Worm (Caenorhabditis elegans): ENCODE data around the gene cpar-1.
A peak's percentile ranks its signal among the peaks of the same experiment; 100 is the strongest.

cpar-1 gene

DNA sequence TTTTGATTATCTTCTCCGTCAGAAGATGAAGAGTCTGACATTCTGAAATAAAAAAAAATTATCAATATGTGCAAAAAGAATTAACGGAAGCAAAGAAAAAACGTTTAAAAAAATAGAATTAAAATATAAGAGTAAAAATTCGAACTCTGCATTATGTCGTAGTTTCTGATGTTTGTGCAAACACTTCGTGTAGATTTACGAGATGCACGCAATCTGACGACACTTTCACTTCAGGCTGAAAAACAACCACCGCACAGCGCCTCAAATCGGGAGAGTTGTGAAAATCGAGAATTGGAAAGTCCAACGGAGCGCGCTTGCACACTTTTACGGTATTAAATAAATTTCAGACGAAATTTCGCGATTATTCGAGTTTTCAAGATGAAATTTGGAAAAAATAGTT, 27.3 kb upstream of the cpar-1 start, which contains the start of gene T26G10.1 (continued):
- TF ChIP-seq arid-1 (GFP tag; conservative IDR thresholded peaks at IDR 0.05) = peak; percentile 80
- peak; percentile 13 for TF ChIP-seq F49E8.2 (tag; optimal IDR thresholded peaks at IDR 0.05; ENCODE audit: borderline replicate concordance)
- no peak for TF ChIP-seq daf-19 (GFP tag; conservative IDR thresholded peaks at IDR 0.05)
- peak; percentile 85 for TF ChIP-seq mes-2 (tag; optimal IDR thresholded peaks at IDR 0.05; ENCODE audit: poor library complexity, severe bottlenecking)
- TF ChIP-seq nhr-237 (tag; optimal IDR thresholded peaks at IDR 0.05) = no peak
- no peak for TF ChIP-seq spr-3 (GFP tag; optimal IDR thresholded peaks at IDR 0.05)
- peak; percentile 73 for TF ChIP-seq T20F7.1 (GFP tag; optimal IDR thresholded peaks at IDR 0.05)
- TF ChIP-seq nhr-111 (GFP tag; optimal IDR thresholded peaks at IDR 0.05) = no peak
- peak; percentile 88 for TF ChIP-seq aha-1 (tag)
- peak; percentile 68 for TF ChIP-seq dpl-1 (GFP tag; optimal IDR thresholded peaks at IDR 0.05)
- TF ChIP-seq Y48G9A.11 (GFP tag; IDR thresholded peaks at IDR 0.05) = peak; percentile 72
- no peak for TF ChIP-seq fkh-10 (GFP tag; optimal IDR thresholded peaks at IDR 0.05)
- 0 out of 2 replicates have a peak, but pooled peaks have one; percentile 16 for TF ChIP-seq lin-29 (GFP tag; IDR thresholded peaks at IDR 0.05)
- no peak for TF ChIP-seq aly-2 (tag; optimal IDR thresholded peaks at IDR 0.05)
- TF ChIP-seq nhr-28 (tag; optimal IDR thresholded peaks at IDR 0.05) = peak; percentile 43
- TF ChIP-seq hmg-1.1 (GFP tag; IDR thresholded peaks at IDR 0.05) = peak; percentile 71
- no peak for TF ChIP-seq mdl-1 (tag; optimal IDR thresholded peaks at IDR 0.05)
- no peak for TF ChIP-seq daf-8 (GFP tag; IDR thresholded peaks at IDR 0.05)
- TF ChIP-seq zip-11 (GFP tag; IDR thresholded peaks at IDR 0.05) = no peak
- TF ChIP-seq jun-1 (tag; optimal IDR thresholded peaks at IDR 0.05) = no peak
- TF ChIP-seq sdz-12 (GFP tag; optimal IDR thresholded peaks at IDR 0.05) = no peak
- TF ChIP-seq lsy-2 (tag; optimal IDR thresholded peaks at IDR 0.05) = peak in 1 of 2 experiments; percentile 85
- TF ChIP-seq attf-4 (tag; optimal IDR thresholded peaks at IDR 0.05) = no peak
- TF ChIP-seq pha-4 (GFP tag; IDR thresholded peaks at IDR 0.05) = peak; percentile 58; the same call in 1 of the 2 replicates
- no peak for TF ChIP-seq pha-4 (tag; optimal IDR thresholded peaks at IDR 0.05)
- TF ChIP-seq mxl-3 (GFP tag; optimal IDR thresholded peaks at IDR 0.05) = no peak
- peak; percentile 71; the same call in 1 of the 2 replicates for TF ChIP-seq ceh-44 (GFP tag; IDR thresholded peaks at IDR 0.05)
- TF ChIP-seq tra-1 (GFP tag; IDR thresholded peaks at IDR 0.05) = no peak
- no peak for TF ChIP-seq zfp-3 (GFP tag; conservative IDR thresholded peaks at IDR 0.05)
- no peak for TF ChIP-seq pqm-1 (tag; optimal IDR thresholded peaks at IDR 0.05)
- TF ChIP-seq T26A8.4 (GFP tag; IDR thresholded peaks at IDR 0.05) = peak; percentile 66
- TF ChIP-seq madf-9 (GFP tag; conservative IDR thresholded peaks at IDR 0.05) = 0 out of 2 replicates have a peak, but pooled peaks have one; percentile 42
- no peak for TF ChIP-seq tag-97 (GFP tag; IDR thresholded peaks at IDR 0.05)
- no peak for TF ChIP-seq ces-1 (GFP tag; optimal IDR thresholded peaks at IDR 0.05)
- TF ChIP-seq ztf-7 (tag; optimal IDR thresholded peaks at IDR 0.05) = no peak
- TF ChIP-seq mep-1 (tag; optimal IDR thresholded peaks at IDR 0.05) = peak; percentile 67
- 0 out of 2 replicates have a peak, but pooled peaks have one; percentile 21 for TF ChIP-seq vab-7 (GFP tag; IDR thresholded peaks at IDR 0.05)
- no peak for TF ChIP-seq nhr-25 (tag; optimal IDR thresholded peaks at IDR 0.05; ENCODE audit: borderline replicate concordance, insufficient read depth)
- TF ChIP-seq unc-130 (GFP tag; optimal IDR thresholded peaks at IDR 0.05) = peak; percentile 42
- peak; percentile 56; the same call in 1 of the 2 replicates for TF ChIP-seq ctbp-1 (GFP tag; IDR thresholded peaks at IDR 0.05)
- TF ChIP-seq saeg-2 (GFP tag; IDR thresholded peaks at IDR 0.05) = no peak
- peak; percentile 85 for TF ChIP-seq R02D3.7 (tag; optimal IDR thresholded peaks at IDR 0.05)
- no peak for TF ChIP-seq F44E2.7 (GFP tag; IDR thresholded peaks at IDR 0.05)
- no peak for TF ChIP-seq lin-1 (GFP tag; IDR thresholded peaks at IDR 0.05)
- no peak for TF ChIP-seq Y75B8A.6 (GFP tag; IDR thresholded peaks at IDR 0.05)
- TF ChIP-seq nhr-102 (tag; optimal IDR thresholded peaks at IDR 0.05) = peak; percentile 39
- TF ChIP-seq Y5F2A.4 (GFP tag; optimal IDR thresholded peaks at IDR 0.05) = no peak
- no peak for TF ChIP-seq fos-1 (tag; optimal IDR thresholded peaks at IDR 0.05)
- TF ChIP-seq egl-27 (tag; optimal IDR thresholded peaks at IDR 0.05) = no peak
- no peak for TF ChIP-seq Y105C5A.15 (GFP tag; IDR thresholded peaks at IDR 0.05)
- TF ChIP-seq ztf-11 (tag; optimal IDR thresholded peaks at IDR 0.05) = no peak
- TF ChIP-seq egl-43 (GFP tag; IDR thresholded peaks at IDR 0.05) = no peak

Measured in whole organism, L4 larva.